Worm (Caenorhabditis elegans) whole organism, young adult: ENCODE results near the gene F49C5.12.

Source experiments
- B0336.3 ChIP-seq: fragments of 200-800 bp; sonication (Bioruptor generic); IDR thresholded peaks from 2 replicates; pipeline ENCODE4 v1.3.6; 2022; ENCODE audit warnings: missing genetic modification characterization, missing compliant biosample characterization
- C17E4.6 ChIP-seq: fragments of 200-800 bp; sonication (Bioruptor generic); IDR thresholded peaks from 2 replicates; pipeline ENCODE4 v1.3.6; 2022; ENCODE audit warnings: missing genetic modification reagents, missing genetic modification characterization, missing compliant biosample characterization
- D2030.7 ChIP-seq: fragments of 200-800 bp; sonication (Bioruptor generic); IDR thresholded peaks from 2 replicates; pipeline ENCODE4 v1.3.6; 2022; ENCODE audit warnings: missing genetic modification reagents, missing genetic modification characterization, missing compliant biosample characterization
- F22D6.2 ChIP-seq: sonication (generic microtip); optimal IDR thresholded peaks from 2 replicates; lab custom pipeline; 2016; ENCODE audit warnings: mild to moderate bottlenecking, missing genetic modification characterization, missing compliant biosample characterization
- F23B12.7 ChIP-seq: sonication (generic microtip); optimal IDR thresholded peaks from 2 replicates; lab custom pipeline; 2017; ENCODE audit warnings: missing genetic modification characterization, mild to moderate bottlenecking, missing compliant biosample characterization, antibody characterized with exemption, moderate library complexity; ENCODE audit not compliant: insufficient read depth
- F33H1.4 ChIP-seq: fragments of 200-800 bp; sonication (Bioruptor generic); IDR thresholded peaks from 2 replicates; pipeline ENCODE4 v1.3.6; 2022; ENCODE audit warnings: missing genetic modification reagents, missing genetic modification characterization, missing compliant biosample characterization
- F55B11.4 ChIP-seq: sonication (generic microtip); optimal IDR thresholded peaks from 2 replicates; lab custom pipeline; 2016; ENCODE audit warnings: missing compliant biosample characterization, missing genetic modification characterization, borderline replicate concordance; ENCODE audit not compliant: insufficient read depth
- F57A8.1 ChIP-seq: fragments of 200-800 bp; sonication (Bioruptor generic); optimal IDR thresholded peaks from 2 replicates; lab custom pipeline; 2018; ENCODE audit warnings: mild to moderate bottlenecking, missing genetic modification characterization, moderate library complexity, missing compliant biosample characterization
- T07F8.4 ChIP-seq: sonication (generic microtip); optimal IDR thresholded peaks from 2 replicates; lab custom pipeline; 2016; ENCODE audit warnings: mild to moderate bottlenecking, missing genetic modification characterization, moderate library complexity, missing compliant biosample characterization
- Y95B8A.8 ChIP-seq: fragments of 200-800 bp; sonication (Bioruptor generic); IDR thresholded peaks from 2 replicates; pipeline ENCODE4 v1.3.6; 2022; ENCODE audit warnings: missing genetic modification reagents, missing genetic modification characterization, missing compliant biosample characterization
- attf-5 ChIP-seq: fragments of 200-800 bp; sonication (Bioruptor generic); optimal IDR thresholded peaks from 2 replicates; lab custom pipeline; 2018; ENCODE audit warnings: mild to moderate bottlenecking, missing genetic modification characterization, missing compliant biosample characterization
- bed-1 ChIP-seq: fragments of 200-800 bp; sonication (Bioruptor generic); IDR thresholded peaks from 2 replicates; pipeline ENCODE4 v1.3.6; 2022; ENCODE audit warnings: missing genetic modification reagents, missing genetic modification characterization, missing compliant biosample characterization
- bed-2 ChIP-seq: fragments of 200-800 bp; sonication (Bioruptor generic); IDR thresholded peaks from 2 replicates; pipeline ENCODE4 v1.3.6; 2022; ENCODE audit warnings: missing genetic modification reagents, missing genetic modification characterization, missing compliant biosample characterization
- ceh-100 ChIP-seq: fragments of 200-800 bp; sonication (Bioruptor generic); IDR thresholded peaks from 2 replicates; pipeline ENCODE4 v1.3.6; 2022; ENCODE audit warnings: missing genetic modification reagents, missing genetic modification characterization, missing compliant biosample characterization
- ceh-27 ChIP-seq: fragments of 200-800 bp; sonication (Bioruptor generic); optimal IDR thresholded peaks from 2 replicates; lab custom pipeline; 2018; ENCODE audit warnings: mild to moderate bottlenecking, missing genetic modification characterization, moderate library complexity, missing compliant biosample characterization
- ceh-40 ChIP-seq: fragments of 200-800 bp; sonication (Bioruptor generic); IDR thresholded peaks from 2 replicates; pipeline ENCODE4 v1.3.6; 2022; ENCODE audit warnings: missing genetic modification characterization, missing compliant biosample characterization
- ceh-91 ChIP-seq: fragments of 200-800 bp; sonication (Bioruptor generic); IDR thresholded peaks from 2 replicates; pipeline ENCODE4 v1.3.6; 2022; ENCODE audit warnings: missing genetic modification reagents, missing genetic modification characterization, missing compliant biosample characterization
- dpl-1 ChIP-seq: fragments of 150-350 bp; optimal IDR thresholded peaks from 2 replicates; lab custom pipeline; 2014; ENCODE audit warnings: missing biosample characterization, missing genetic modification reagents, missing genetic modification characterization
- efl-1 ChIP-seq: fragments of 150-350 bp; optimal IDR thresholded peaks from 2 replicates; lab custom pipeline; 2014; ENCODE audit warnings: missing biosample characterization, missing genetic modification reagents, missing genetic modification characterization
- hlh-26 ChIP-seq: fragments of 200-800 bp; sonication (Bioruptor generic); conservative IDR thresholded peaks from 2 replicates; pipeline ENCODE4 v1.3.6; 2022; ENCODE audit warnings: missing genetic modification reagents, missing genetic modification characterization, missing compliant biosample characterization
- hmg-1.2 ChIP-seq: fragments of 200-800 bp; sonication (Bioruptor generic); IDR thresholded peaks from 2 replicates; pipeline ENCODE4 v1.3.6; 2022; ENCODE audit warnings: missing genetic modification reagents, missing genetic modification characterization, missing compliant biosample characterization
- hsf-1 ChIP-seq: fragments of 200-800 bp; sonication (Bioruptor generic); IDR thresholded peaks from 2 replicates; pipeline ENCODE4 v1.3.6; 2022; ENCODE audit warnings: missing genetic modification reagents, missing genetic modification characterization, missing compliant biosample characterization
- lin-54 ChIP-seq: fragments of 200-800 bp; sonication (Bioruptor generic); optimal IDR thresholded peaks from 2 replicates; lab custom pipeline; 2018; ENCODE audit warnings: mild to moderate bottlenecking, missing genetic modification characterization, missing compliant biosample characterization
- lsl-1 ChIP-seq: fragments of 200-800 bp; sonication (Bioruptor generic); optimal IDR thresholded peaks from 2 replicates; lab custom pipeline; 2018; ENCODE audit warnings: mild to moderate bottlenecking, missing genetic modification characterization, moderate library complexity, missing compliant biosample characterization
- madf-8 ChIP-seq: fragments of 200-800 bp; sonication (Bioruptor generic); conservative IDR thresholded peaks from 2 replicates; pipeline ENCODE4 v1.3.6; 2022; ENCODE audit warnings: missing genetic modification reagents, missing genetic modification characterization, missing compliant biosample characterization
- mcd-1 ChIP-seq: fragments of 200-800 bp; sonication (Bioruptor generic); IDR thresholded peaks from 2 replicates; pipeline ENCODE4 v1.3.6; 2022; ENCODE audit warnings: missing genetic modification reagents, missing genetic modification characterization, missing compliant biosample characterization
- mes-4 ChIP-seq: sonication (generic microtip); optimal IDR thresholded peaks from 2 replicates; lab custom pipeline; 2016; ENCODE audit warnings: missing genotype, missing genetic modification characterization, missing compliant biosample characterization
- nhr-80 ChIP-seq: sonication (generic microtip); optimal IDR thresholded peaks from 2 replicates; lab custom pipeline; 2016; ENCODE audit warnings: missing genetic modification characterization, missing compliant biosample characterization
- nhr-90 ChIP-seq: sonication (generic microtip); optimal IDR thresholded peaks from 2 replicates; lab custom pipeline; 2016; ENCODE audit warnings: missing genotype, mild to moderate bottlenecking, missing genetic modification characterization, missing compliant biosample characterization
- pha-4 ChIP-seq: fragments of 150-350 bp; sonication (generic microtip); optimal IDR thresholded peaks from 2 replicates; lab custom pipeline; 2014; ENCODE audit warnings: missing biosample characterization, missing genetic modification reagents, missing genetic modification characterization
- sea-2 ChIP-seq: fragments of 200-800 bp; sonication (Bioruptor generic); IDR thresholded peaks from 2 replicates; pipeline ENCODE4 v1.3.6; 2022; ENCODE audit warnings: missing genetic modification characterization, missing compliant biosample characterization
- unc-130 ChIP-seq: sonication (generic microtip); optimal IDR thresholded peaks from 2 replicates; lab custom pipeline; 2016; ENCODE audit warnings: missing genetic modification reagents, missing genetic modification characterization, missing compliant biosample characterization
- xnd-1 ChIP-seq: sonication (generic microtip); optimal IDR thresholded peaks from 2 replicates; lab custom pipeline; 2016; ENCODE audit warnings: missing genotype, missing genetic modification reagents, missing genetic modification characterization, missing compliant biosample characterization
- ztf-25 ChIP-seq: fragments of 200-800 bp; sonication (Bioruptor generic); IDR thresholded peaks from 2 replicates; pipeline ENCODE4 v1.3.6; 2022; ENCODE audit warnings: missing genetic modification reagents, missing genetic modification characterization, missing compliant biosample characterization

F49C5.12 gene

DNA sequence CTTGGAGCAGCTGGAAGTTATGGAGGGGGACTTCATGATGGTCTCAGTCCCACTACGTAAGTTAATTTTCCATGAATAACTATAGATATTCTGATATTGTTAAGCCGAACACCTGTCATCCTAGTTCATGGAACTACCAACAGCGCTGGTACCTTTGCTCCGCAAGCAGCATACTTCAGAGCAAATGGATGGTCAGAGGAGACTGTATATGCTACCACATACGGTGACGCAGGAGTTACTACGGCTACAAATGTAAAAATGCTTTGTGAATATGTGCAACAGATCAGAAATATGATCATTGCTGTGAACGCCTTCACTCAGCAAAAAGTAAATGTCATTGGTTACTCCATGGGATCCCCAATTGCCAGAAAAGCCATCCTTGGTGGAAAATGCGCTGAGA, 46.0 kb upstream of the F49C5.12 start:
- TF ChIP-seq hlh-26 (GFP tag; lab: Robert Waterston, UW) (no peak), nhr-90 (tag; lab: Kevin White, UChicago) (no peak), attf-5 (no peak), F23B12.7 (tag; lab: Kevin White, UChicago) (no peak), ceh-27 (GFP tag; lab: Kevin White, UChicago) (no peak), dpl-1 (no peak), F22D6.2 (tag; lab: Kevin White, UChicago) (no peak), Y95B8A.8 (GFP tag; lab: Robert Waterston, UW) (no peak), hsf-1 (no peak)

DNA sequence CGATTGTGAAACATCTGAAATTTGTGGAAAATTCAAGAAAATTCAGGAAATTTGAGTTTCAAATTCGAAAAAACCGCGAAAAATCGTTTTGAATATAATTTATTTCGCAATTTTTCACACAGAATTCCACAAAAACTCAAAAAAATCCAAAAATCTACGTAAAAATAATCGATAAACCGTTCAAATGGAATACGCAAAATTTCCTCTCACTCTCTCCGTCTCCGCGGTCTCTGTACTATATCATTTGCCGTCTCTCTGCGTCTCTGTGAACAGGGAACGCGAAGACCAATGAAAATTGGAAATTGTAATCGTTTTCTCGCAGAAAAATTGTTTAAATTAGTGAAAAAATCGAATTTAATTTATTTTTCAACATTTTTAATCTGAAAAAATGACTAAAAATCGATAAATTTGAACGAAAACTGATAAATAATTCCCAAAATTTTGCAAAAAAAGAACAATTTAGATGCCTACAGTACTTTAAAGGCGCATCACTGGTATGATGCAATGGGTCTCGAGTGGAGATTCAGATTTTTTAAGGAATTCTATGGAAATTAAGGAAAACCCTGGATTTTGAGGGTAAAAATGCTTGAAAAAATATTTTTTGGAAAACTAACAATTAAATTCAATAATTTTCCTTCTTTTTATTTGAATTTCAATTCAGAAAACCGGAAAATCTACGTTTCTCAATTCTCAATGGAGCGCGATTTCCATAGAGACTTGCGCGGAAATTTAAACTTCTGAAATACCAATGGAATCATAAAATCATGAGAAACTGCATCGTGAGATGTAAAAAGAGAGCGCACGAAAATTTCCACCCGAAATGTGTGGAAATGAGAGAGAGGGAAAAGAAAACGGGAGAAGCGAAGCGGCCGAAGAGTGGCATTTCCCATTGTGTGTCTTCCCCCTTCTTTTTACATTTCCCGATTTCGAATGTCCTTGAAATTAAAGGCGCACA, 43.8 kb upstream of the F49C5.12 start, which contains the start of the genes ceh-100 and lips-15:
Gene ceh-100 (minus strand): TSS at position 14 of the 955 bp plus-strand sequence.
Gene lips-15 (plus strand): TSS at position 720 of the 955 bp plus-strand sequence.
- TF ChIP-seq lsl-1 (peak; percentile 84), ceh-100 (GFP tag; lab: Robert Waterston, UW) (peak; percentile 37; the same call in 1 of the 2 replicates), D2030.7 (GFP tag; lab: Robert Waterston, UW) (peak; percentile 46; the same call in 1 of the 2 replicates), sea-2 (GFP tag; lab: Robert Waterston, UW) (no peak), bed-1 (no peak), F57A8.1 (no peak), ceh-91 (GFP tag; lab: Robert Waterston, UW) (0 out of 2 replicates have a peak, but pooled peaks have one; percentile 17), ztf-25 (no peak), F55B11.4 (no peak), T07F8.4 (tag; lab: Kevin White, UChicago) (no peak), xnd-1 (peak; percentile 72), C17E4.6 (no peak), efl-1 (GFP tag; lab: Kevin White, UChicago) (peak; percentile 28), mcd-1 (GFP tag; lab: Robert Waterston, UW) (peak; percentile 13; the same call in 1 of the 2 replicates), F33H1.4 (GFP tag; lab: Robert Waterston, UW) (peak; percentile 80), hmg-1.2 (GFP tag; lab: Robert Waterston, UW) (peak; percentile 96), bed-2 (no peak), mes-4 (no peak), B0336.3 (GFP tag; lab: Robert Waterston, UW) (no peak), ceh-40 (GFP tag; lab: Robert Waterston, UW) (no peak), lin-54 (GFP tag; lab: Kevin White, UChicago) (peak; percentile 27), madf-8 (GFP tag; lab: Robert Waterston, UW) (0 out of 2 replicates have a peak, but pooled peaks have one; percentile 12), pha-4 (no peak)

DNA sequence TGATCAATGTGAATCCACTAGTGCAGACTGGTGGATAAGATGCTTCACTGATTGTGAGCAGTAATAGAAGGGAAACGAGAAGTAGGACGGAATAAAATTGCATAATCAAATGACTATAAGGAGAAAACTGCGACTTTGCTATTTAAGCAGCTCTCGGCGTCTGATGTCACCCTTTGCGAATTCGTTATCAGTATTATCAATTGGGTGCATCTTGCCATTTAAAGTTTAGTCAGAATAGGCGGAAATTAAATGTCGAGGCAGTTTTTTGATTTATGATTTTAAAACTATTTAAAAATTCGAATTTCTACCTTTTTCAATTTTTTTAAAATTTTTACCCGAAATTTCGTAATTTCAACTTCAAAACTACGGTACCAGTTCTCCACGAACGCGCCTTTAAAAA, 20.8 kb upstream of the F49C5.12 start, which contains the start of gene clec-4:
Gene clec-4 (minus strand): TSS at position 162 of the 400 bp plus-strand sequence.
- TF ChIP-seq nhr-80 (tag; lab: Kevin White, UChicago) (peak; percentile 45), unc-130 (GFP tag; lab: Kevin White, UChicago) (no peak)
- TF ChIP-seq, all 124 proteins: peak for 1
